Worm (Caenorhabditis elegans) whole organism, young adult: Measurements from ENCODE around the gene C07D8.5.

ENCODE experiments used
- B0336.3 ChIP-seq: fragments of 200-800 bp; sonication (Bioruptor generic); IDR thresholded peaks from 2 replicates; pipeline ENCODE4 v1.3.6; 2022; ENCODE audit warnings: missing genetic modification characterization, missing compliant biosample characterization
- C06A6.2 ChIP-seq: fragments of 200-800 bp; sonication (Bioruptor generic); conservative IDR thresholded peaks from 2 replicates; pipeline ENCODE4 v1.3.6; 2022; ENCODE audit warnings: missing genetic modification characterization, missing compliant biosample characterization
- F57C9.4 ChIP-seq: sonication (generic microtip); optimal IDR thresholded peaks from 2 replicates; lab custom pipeline; 2017; ENCODE audit warnings: mild to moderate bottlenecking, missing genetic modification characterization, missing compliant biosample characterization
- Y53G8AR.9 ChIP-seq: fragments of 200-800 bp; sonication (Bioruptor generic); conservative IDR thresholded peaks from 2 replicates; pipeline ENCODE4 v1.3.6; 2022; ENCODE audit warnings: missing genetic modification reagents, missing genetic modification characterization, missing compliant biosample characterization
- Y67H2A.10 ChIP-seq: fragments of 200-800 bp; sonication (Bioruptor generic); conservative IDR thresholded peaks from 2 replicates; pipeline ENCODE4 v1.3.6; 2022; ENCODE audit warnings: missing genetic modification reagents, missing genetic modification characterization, missing compliant biosample characterization
- Y79H2A.3 ChIP-seq: fragments of 200-800 bp; sonication (Bioruptor generic); conservative IDR thresholded peaks from 2 replicates; pipeline ENCODE4 v1.3.6; 2022; ENCODE audit warnings: missing genetic modification reagents, missing genetic modification characterization, missing compliant biosample characterization
- ZK185.1 ChIP-seq: sonication (generic microtip); optimal IDR thresholded peaks from 2 replicates; lab custom pipeline; 2016; ENCODE audit warnings: mild to moderate bottlenecking, missing genetic modification characterization, missing compliant biosample characterization; ENCODE audit not compliant: poor library complexity, severe bottlenecking
- ama-1 ChIP-seq, 3 experiments: fragments of 150-350 bp in 1 of 3; sonication (generic microtip) in 2 of 3; optimal IDR thresholded peaks; 2 replicates each; lab custom pipeline; 2014 to 2018; ENCODE audit warnings: missing biosample characterization in 2 of 3, missing genetic modification characterization in 2 of 3, missing genetic modification reagents in 2 of 3
- atf-7 ChIP-seq: sonication (generic microtip); optimal IDR thresholded peaks from 2 replicates; lab custom pipeline; 2017; ENCODE audit warnings: mild to moderate bottlenecking, missing genetic modification characterization, missing compliant biosample characterization
- attf-3 ChIP-seq: fragments of 200-800 bp; sonication (Bioruptor generic); conservative IDR thresholded peaks from 2 replicates; pipeline ENCODE4 v1.3.6; 2022; ENCODE audit warnings: missing genetic modification reagents, missing genetic modification characterization, missing compliant biosample characterization
- ccch-3 ChIP-seq: fragments of 200-800 bp; sonication (Bioruptor generic); optimal IDR thresholded peaks from 2 replicates; lab custom pipeline; 2018; ENCODE audit warnings: mild to moderate bottlenecking, missing genetic modification characterization, missing compliant biosample characterization
- cebp-1 ChIP-seq, 2 experiments: fragments of 200-800 bp in 1 of 2; sonication (Bioruptor generic) in 1 of 2; sonication (generic microtip) in 1 of 2; IDR thresholded peaks in 1 of 2; optimal IDR thresholded peaks in 1 of 2; 2 replicates each; pipeline versions ENCODE4 v1.3.6 to Lab custom; 2017 to 2022; ENCODE audit warnings: missing compliant biosample characterization in 2 of 2, missing genetic modification characterization in 2 of 2, mild to moderate bottlenecking in 1 of 2, missing genetic modification reagents in 1 of 2, moderate library complexity in 1 of 2
- cebp-2 ChIP-seq: fragments of 200-800 bp; sonication (Bioruptor generic); IDR thresholded peaks from 2 replicates; pipeline ENCODE4 v1.3.6; 2022; ENCODE audit warnings: missing genetic modification characterization, missing compliant biosample characterization
- ceh-91 ChIP-seq: fragments of 200-800 bp; sonication (Bioruptor generic); IDR thresholded peaks from 2 replicates; pipeline ENCODE4 v1.3.6; 2022; ENCODE audit warnings: missing genetic modification reagents, missing genetic modification characterization, missing compliant biosample characterization
- ekl-4 ChIP-seq: fragments of 200-800 bp; sonication (Bioruptor generic); IDR thresholded peaks from 2 replicates; pipeline ENCODE4 v1.3.6; 2022; ENCODE audit warnings: missing genetic modification reagents, missing genetic modification characterization, missing compliant biosample characterization
- ets-4 ChIP-seq: fragments of 200-800 bp; sonication (Bioruptor generic); optimal IDR thresholded peaks from 2 replicates; lab custom pipeline; 2018; ENCODE audit warnings: mild to moderate bottlenecking, missing genetic modification characterization, missing compliant biosample characterization
- gei-17 ChIP-seq: fragments of 200-800 bp; sonication (Bioruptor generic); optimal IDR thresholded peaks from 2 replicates; lab custom pipeline; 2018; ENCODE audit warnings: mild to moderate bottlenecking, missing genetic modification characterization, missing compliant biosample characterization
- hlh-26 ChIP-seq: fragments of 200-800 bp; sonication (Bioruptor generic); conservative IDR thresholded peaks from 2 replicates; pipeline ENCODE4 v1.3.6; 2022; ENCODE audit warnings: missing genetic modification reagents, missing genetic modification characterization, missing compliant biosample characterization
- hmg-1.2 ChIP-seq: fragments of 200-800 bp; sonication (Bioruptor generic); IDR thresholded peaks from 2 replicates; pipeline ENCODE4 v1.3.6; 2022; ENCODE audit warnings: missing genetic modification reagents, missing genetic modification characterization, missing compliant biosample characterization
- hmg-20 ChIP-seq: fragments of 200-800 bp; sonication (Bioruptor generic); IDR thresholded peaks from 2 replicates; pipeline ENCODE4 v1.3.6; 2022; ENCODE audit warnings: missing genetic modification reagents, missing genetic modification characterization, missing compliant biosample characterization
- hsf-1 ChIP-seq: fragments of 200-800 bp; sonication (Bioruptor generic); IDR thresholded peaks from 2 replicates; pipeline ENCODE4 v1.3.6; 2022; ENCODE audit warnings: missing genetic modification reagents, missing genetic modification characterization, missing compliant biosample characterization
- let-526 ChIP-seq: fragments of 200-800 bp; sonication (Bioruptor generic); IDR thresholded peaks from 2 replicates; pipeline ENCODE4 v1.3.6; 2022; ENCODE audit warnings: missing genetic modification reagents, missing genetic modification characterization, missing compliant biosample characterization
- let-607 ChIP-seq, 2 experiments: fragments of 200-800 bp in 1 of 2; sonication (Bioruptor generic) in 1 of 2; sonication (generic microtip) in 1 of 2; optimal IDR thresholded peaks; 2 replicates each; lab custom pipeline; 2016 to 2018; ENCODE audit warnings: mild to moderate bottlenecking in 2 of 2, missing compliant biosample characterization in 2 of 2, missing genetic modification characterization in 2 of 2, moderate library complexity in 2 of 2, missing genotype in 1 of 2
- lin-40 ChIP-seq: sonication (generic microtip); optimal IDR thresholded peaks from 2 replicates; lab custom pipeline; 2016; ENCODE audit warnings: missing genetic modification characterization, mild to moderate bottlenecking, missing compliant biosample characterization, missing genotype, missing genetic modification reagents
- lin-54 ChIP-seq: fragments of 200-800 bp; sonication (Bioruptor generic); optimal IDR thresholded peaks from 2 replicates; lab custom pipeline; 2018; ENCODE audit warnings: mild to moderate bottlenecking, missing genetic modification characterization, missing compliant biosample characterization
- lsy-27 ChIP-seq: sonication (generic microtip); optimal IDR thresholded peaks from 2 replicates; lab custom pipeline; 2017; ENCODE audit warnings: missing genetic modification characterization, mild to moderate bottlenecking, missing compliant biosample characterization, antibody characterized with exemption, missing genotype, borderline replicate concordance; ENCODE audit not compliant: insufficient read depth
- madf-6 ChIP-seq: fragments of 200-800 bp; sonication (Bioruptor generic); IDR thresholded peaks from 2 replicates; pipeline ENCODE4 v1.3.6; 2022; ENCODE audit warnings: missing genetic modification reagents, missing genetic modification characterization, missing compliant biosample characterization
- mcd-1 ChIP-seq: fragments of 200-800 bp; sonication (Bioruptor generic); IDR thresholded peaks from 2 replicates; pipeline ENCODE4 v1.3.6; 2022; ENCODE audit warnings: missing genetic modification reagents, missing genetic modification characterization, missing compliant biosample characterization
- nfyb-1 ChIP-seq: fragments of 200-800 bp; sonication (Bioruptor generic); IDR thresholded peaks from 2 replicates; pipeline ENCODE4 v1.3.6; 2022; ENCODE audit warnings: missing genetic modification reagents, missing genetic modification characterization, missing compliant biosample characterization
- nhr-80 ChIP-seq: sonication (generic microtip); optimal IDR thresholded peaks from 2 replicates; lab custom pipeline; 2016; ENCODE audit warnings: missing genetic modification characterization, missing compliant biosample characterization
- repo-1 ChIP-seq: sonication (generic microtip); optimal IDR thresholded peaks from 2 replicates; lab custom pipeline; 2017; ENCODE audit warnings: mild to moderate bottlenecking, missing genetic modification characterization, missing compliant biosample characterization
- snpc-1.1 ChIP-seq: sonication (generic microtip); optimal IDR thresholded peaks from 2 replicates; lab custom pipeline; 2017; ENCODE audit warnings: missing genetic modification characterization, mild to moderate bottlenecking, missing compliant biosample characterization, antibody characterized with exemption, moderate library complexity, missing genotype, missing genetic modification reagents; ENCODE audit not compliant: insufficient read depth
- snpc-3.4 ChIP-seq: sonication (generic microtip); optimal IDR thresholded peaks from 2 replicates; lab custom pipeline; 2017; ENCODE audit warnings: missing genetic modification characterization, mild to moderate bottlenecking, missing compliant biosample characterization, antibody characterized with exemption, moderate library complexity, missing genotype, missing genetic modification reagents
- tbp1 ChIP-seq: fragments of 200-800 bp; sonication (Bioruptor generic); optimal IDR thresholded peaks from 2 replicates; lab custom pipeline; 2018; ENCODE audit warnings: mild to moderate bottlenecking, missing genetic modification characterization, missing compliant biosample characterization
- tlf-1 ChIP-seq: fragments of 200-800 bp; sonication (Bioruptor generic); optimal IDR thresholded peaks from 2 replicates; lab custom pipeline; 2018; ENCODE audit warnings: mild to moderate bottlenecking, missing genetic modification characterization, missing compliant biosample characterization
- unc-62 ChIP-seq: fragments of 150-350 bp; optimal IDR thresholded peaks from 2 replicates; lab custom pipeline; 2014; ENCODE audit warnings: missing biosample characterization, missing genetic modification reagents, missing genetic modification characterization
- zim-3 ChIP-seq: sonication (generic microtip); optimal IDR thresholded peaks from 2 replicates; lab custom pipeline; 2017; ENCODE audit warnings: mild to moderate bottlenecking, missing genetic modification characterization, moderate library complexity, missing compliant biosample characterization
- ztf-3 ChIP-seq: fragments of 200-800 bp; sonication (Bioruptor generic); optimal IDR thresholded peaks from 2 replicates; lab custom pipeline; 2018; ENCODE audit warnings: mild to moderate bottlenecking, missing genetic modification characterization, missing compliant biosample characterization

Gene C07D8.5

DNA sequence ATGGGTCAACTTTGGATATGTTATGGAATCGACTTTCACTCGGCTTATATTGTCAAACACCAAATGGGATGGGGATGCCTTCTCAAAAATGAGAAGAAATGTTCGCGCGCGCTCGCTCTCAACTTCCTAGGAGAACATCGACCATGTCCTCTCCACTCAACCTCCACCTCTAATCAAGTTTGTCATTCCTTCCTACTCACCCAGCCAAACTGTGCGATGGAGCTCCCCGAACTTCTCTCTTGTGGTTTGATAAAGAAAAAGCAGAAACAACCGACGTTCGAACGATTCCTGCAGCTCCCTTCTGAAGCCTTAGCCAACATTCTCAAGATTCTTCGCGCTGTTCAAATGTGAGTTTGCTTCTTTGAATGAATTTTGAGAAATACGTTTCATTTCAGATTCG, 30.6 kb upstream of the C07D8.5 start (continued):
- TF ChIP-seq lsy-27 (tag; lab: Kevin White, UChicago) (no peak), unc-62 (GFP tag; lab: Kevin White, UChicago) (no peak), gei-17 (GFP tag; lab: Kevin White, UChicago) (no peak), hsf-1 (no peak)

DNA sequence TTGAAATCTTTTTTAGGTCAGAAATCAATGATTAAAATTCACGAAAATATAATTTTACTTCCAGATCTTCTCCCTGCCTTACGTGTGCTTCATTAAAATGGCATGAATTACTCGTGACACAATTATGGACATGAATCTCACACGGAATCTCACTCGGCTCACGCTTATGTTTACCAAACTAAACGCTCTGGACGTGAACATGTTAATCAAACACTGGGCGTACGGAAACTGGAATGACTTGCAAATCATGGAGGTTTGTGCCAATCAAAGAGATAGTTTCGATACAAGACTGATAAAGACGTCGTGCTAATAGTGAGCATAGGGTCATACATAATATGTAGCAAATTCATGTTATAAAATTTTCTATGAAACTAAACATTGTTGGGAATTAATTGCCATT, 29.3 kb upstream of the C07D8.5 start:
- peak; percentile 3 for TF ChIP-seq tbp1
- TF ChIP-seq ceh-91 (GFP tag; lab: Robert Waterston, UW), result no peak
- TF ChIP-seq nhr-80 (tag; lab: Kevin White, UChicago), result peak; percentile 21
- TF ChIP-seq repo-1 (tag; lab: Kevin White, UChicago), result peak; percentile 27
- 0 out of 2 replicates have a peak, but pooled peaks have one; percentile 15 for TF ChIP-seq B0336.3
- TF ChIP-seq, all 124 proteins: peak for 4

ce11 chrX:7315329-7315728, 28.5 kb upstream of the C07D8.5 start, which contains the start of gene spp-3:
Gene spp-3, minus strand, starts transcription at chrX:7315353.
- TF ChIP-seq Y67H2A.10 (GFP tag; lab: Robert Waterston, UW) (no peak), ekl-4 (GFP tag; lab: Robert Waterston, UW) (no peak), hlh-26 (GFP tag; lab: Robert Waterston, UW) (no peak), madf-6 (GFP tag; lab: Robert Waterston, UW) (0 out of 2 replicates have a peak, but pooled peaks have one; percentile 5), ZK185.1 (tag; lab: Kevin White, UChicago) (no peak), Y53G8AR.9 (GFP tag; lab: Robert Waterston, UW) (no peak), snpc-1.1 (tag; lab: Kevin White, UChicago) (no peak), ama-1 (optimal IDR thresholded peaks at IDR 0.05; lab: Kevin White, UChicago) (no peak), ama-1 (GFP tag; optimal IDR thresholded peaks at IDR 0.05; lab: Kevin White, UChicago) (no peak), nhr-80 (tag; lab: Kevin White, UChicago) (peak; percentile 82), C06A6.2 (GFP tag; lab: Robert Waterston, UW) (no peak), ccch-3 (no peak), Y79H2A.3 (no peak), hsf-1 (no peak), ets-4 (GFP tag; lab: Kevin White, UChicago) (peak; percentile 65), cebp-1 (GFP tag; IDR thresholded peaks at IDR 0.05; lab: Robert Waterston, UW) (no peak), cebp-1 (tag; optimal IDR thresholded peaks at IDR 0.05; lab: Kevin White, UChicago) (peak; percentile 40), ztf-3 (GFP tag; lab: Kevin White, UChicago) (no peak), unc-62 (GFP tag; lab: Kevin White, UChicago) (no peak), hmg-20 (no peak), atf-7 (tag; lab: Kevin White, UChicago) (peak; percentile 20), let-607 (tag; optimal IDR thresholded peaks at IDR 0.05; lab: Kevin White, UChicago) (no peak), nfyb-1 (GFP tag; lab: Robert Waterston, UW) (0 out of 2 replicates have a peak, but pooled peaks have one; percentile 56)

- TF ChIP-seq snpc-3.4 (tag; lab: Kevin White, UChicago) (no peak), F57C9.4 (tag; lab: Kevin White, UChicago) (no peak), let-526 (no peak), cebp-1 (GFP tag; IDR thresholded peaks at IDR 0.05; lab: Robert Waterston, UW) (no peak), cebp-1 (tag; optimal IDR thresholded peaks at IDR 0.05; lab: Kevin White, UChicago) (peak; percentile 24), attf-3 (GFP tag; lab: Robert Waterston, UW) (no peak), nhr-80 (tag; lab: Kevin White, UChicago) (peak; percentile 74), hmg-1.2 (0 out of 2 replicates have a peak, but pooled peaks have one; percentile 6), cebp-2 (GFP tag; lab: Robert Waterston, UW) (0 out of 2 replicates have a peak, but pooled peaks have one; percentile 24), B0336.3 (peak; percentile 35; the same call in 1 of the 2 replicates), lin-40 (tag; lab: Kevin White, UChicago) (no peak), zim-3 (tag; lab: Kevin White, UChicago) (no peak), ZK185.1 (tag; lab: Kevin White, UChicago) (peak; percentile 3), Y53G8AR.9 (GFP tag; lab: Robert Waterston, UW) (peak; percentile 79), lin-54 (GFP tag; lab: Kevin White, UChicago) (peak; percentile 24), tlf-1 (GFP tag; lab: Kevin White, UChicago) (no peak), mcd-1 (0 out of 2 replicates have a peak, but pooled peaks have one; percentile 16), atf-7 (tag; lab: Kevin White, UChicago) (peak; percentile 49), nfyb-1 (GFP tag; lab: Robert Waterston, UW) (peak; percentile 80)
Measured at ce11 chrX:7316485-7317391, 27.1 kb upstream of the C07D8.5 start, which contains the start of the genes spp-2 and spp-6. Gene spp-2, minus strand, starts transcription at chrX:7316818. Gene spp-6, plus strand, starts transcription at chrX:7317341.
